Worm (Caenorhabditis elegans): ENCODE data around the gene B0416.2.

DNA sequence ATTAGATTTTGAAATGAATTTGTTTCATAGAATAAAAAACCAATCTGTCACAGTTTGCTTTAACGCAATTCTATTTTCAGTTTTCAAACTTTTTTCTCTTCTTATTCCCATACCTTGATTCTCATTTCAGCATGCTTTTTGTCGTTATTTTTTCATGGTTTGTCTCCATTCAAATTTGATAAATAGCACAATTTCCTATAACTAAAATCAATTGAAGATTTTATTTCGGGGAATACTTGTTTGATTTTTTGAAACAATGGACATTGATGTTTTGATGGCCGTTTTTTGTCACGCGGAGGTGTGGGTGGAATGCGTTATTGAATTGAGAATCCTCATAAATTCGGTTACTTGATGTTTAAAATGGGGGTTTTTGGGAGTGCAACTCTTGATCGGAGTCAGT is 15.9 kb upstream of the B0416.2 start, which contains the start of gene B0416.11:
- TF ChIP-seq flt-1 (GFP tag; IDR thresholded peaks at IDR 0.05) (no peak), ztf-29 (GFP tag; IDR thresholded peaks at IDR 0.05) (no peak), cog-1 (tag; optimal IDR thresholded peaks at IDR 0.05) (no peak), med-1 (GFP tag; optimal IDR thresholded peaks at IDR 0.05; ENCODE audit: insufficient read depth) (no peak), T22C8.4 (GFP tag; IDR thresholded peaks at IDR 0.05) (no peak)

All from whole organism, midembryonic.